Fruit fly (Drosophila melanogaster): ENCODE data around the gene CG16704.

The CG16704 gene

dm6 chr2L:3729635-3730034 is 37.2 kb upstream of the CG16704 start:
- TF ChIP-seq bab1 (GFP tag; optimal IDR thresholded peaks at IDR 0.05) (no peak), CG11617 (GFP tag; optimal IDR thresholded peaks at IDR 0.05) (no peak), cnc (optimal IDR thresholded peaks at IDR 0.05) (no peak), cic (GFP tag; optimal IDR thresholded peaks at IDR 0.05) (no peak), Mnt (GFP tag; optimal IDR thresholded peaks at IDR 0.05) (no peak), pad (GFP tag; optimal IDR thresholded peaks at IDR 0.05) (no peak), ovo (GFP tag; optimal IDR thresholded peaks at IDR 0.05) (no peak), toe (GFP tag; optimal IDR thresholded peaks at IDR 0.05) (no peak)

- peak; percentile 5 for TF ChIP-seq CG5204 (GFP tag; optimal IDR thresholded peaks at IDR 0.05)
- no peak for TF ChIP-seq CG7045 (GFP tag; optimal IDR thresholded peaks at IDR 0.05)
Measured at dm6 chr2L:3719414-3719959, 27.1 kb upstream of the CG16704 start.

dm6 chr2L:3717673-3718235 is 25.4 kb upstream of the CG16704 start, which contains the start of the genes lectin-24A and Shaw:
Gene lectin-24A (minus strand): TSS chr2L:3717773.
Gene Shaw (plus strand): TSS chr2L:3718185.
- TF ChIP-seq CG12768 (GFP tag; optimal IDR thresholded peaks at IDR 0.05): no peak

- no peak for TF ChIP-seq tj (GFP tag; optimal IDR thresholded peaks at IDR 0.05)
- TF ChIP-seq cic (GFP tag; optimal IDR thresholded peaks at IDR 0.05): no peak
- TF ChIP-seq CG7101 (tag; optimal IDR thresholded peaks at IDR 0.05): no peak
- TF ChIP-seq kay (GFP tag; ENCODE audit: borderline replicate concordance): no peak
- TF ChIP-seq toe (GFP tag; optimal IDR thresholded peaks at IDR 0.05): no peak
- no peak for TF ChIP-seq Hr96 (GFP tag; optimal IDR thresholded peaks at IDR 0.05)
- no peak for TF ChIP-seq bab1 (GFP tag; optimal IDR thresholded peaks at IDR 0.05)
- TF ChIP-seq pad (GFP tag; optimal IDR thresholded peaks at IDR 0.05): no peak
- TF ChIP-seq cnc (optimal IDR thresholded peaks at IDR 0.05): no peak
- no peak for TF ChIP-seq CG33017 (tag; optimal IDR thresholded peaks at IDR 0.05)
- no peak for TF ChIP-seq CG1620 (GFP tag; optimal IDR thresholded peaks at IDR 0.05)
- TF ChIP-seq Clk (GFP tag; optimal IDR thresholded peaks at IDR 0.05): no peak
Measured at dm6 chr2L:3713545-3714156, 21.3 kb upstream of the CG16704 start.

- TF ChIP-seq ovo (GFP tag; optimal IDR thresholded peaks at IDR 0.05) (peak; percentile 31), Clk (GFP tag; optimal IDR thresholded peaks at IDR 0.05) (no peak), pad (GFP tag; optimal IDR thresholded peaks at IDR 0.05) (peak; percentile 95), cic (GFP tag; optimal IDR thresholded peaks at IDR 0.05) (no peak), kay (GFP tag; ENCODE audit: borderline replicate concordance) (peak; percentile 96), Hr96 (GFP tag; optimal IDR thresholded peaks at IDR 0.05) (peak; percentile 52), CG14711 (tag; optimal IDR thresholded peaks at IDR 0.05) (peak; percentile 29), tj (GFP tag; optimal IDR thresholded peaks at IDR 0.05) (peak; percentile 35), CG12768 (GFP tag; optimal IDR thresholded peaks at IDR 0.05) (no peak), Crg-1 (GFP tag; optimal IDR thresholded peaks at IDR 0.05) (no peak), toe (GFP tag; optimal IDR thresholded peaks at IDR 0.05) (peak; percentile 36), CG7045 (GFP tag; optimal IDR thresholded peaks at IDR 0.05) (no peak), CG5204 (GFP tag; optimal IDR thresholded peaks at IDR 0.05) (peak; percentile 55), bab1 (GFP tag; optimal IDR thresholded peaks at IDR 0.05) (no peak), cnc (optimal IDR thresholded peaks at IDR 0.05) (no peak), CG11617 (GFP tag; optimal IDR thresholded peaks at IDR 0.05) (peak; percentile 15), CG7101 (tag; optimal IDR thresholded peaks at IDR 0.05) (no peak), CG1620 (GFP tag; optimal IDR thresholded peaks at IDR 0.05) (peak; percentile 6)
Measured at dm6 chr2L:3712949-3713416, 20.6 kb upstream of the CG16704 start, which contains the start of the genes CG31955 and CG2818. Gene CG31955 (minus strand): TSS chr2L:3713105. Gene CG2818 (plus strand): TSS chr2L:3713360.

- TF ChIP-seq CG14711 (tag; optimal IDR thresholded peaks at IDR 0.05) (peak; percentile 90), CG7101 (tag; optimal IDR thresholded peaks at IDR 0.05) (no peak), bab1 (GFP tag; optimal IDR thresholded peaks at IDR 0.05) (peak; percentile 32), CG12768 (GFP tag; optimal IDR thresholded peaks at IDR 0.05) (no peak), pad (GFP tag; optimal IDR thresholded peaks at IDR 0.05) (peak; percentile 1), CG5204 (GFP tag; optimal IDR thresholded peaks at IDR 0.05) (no peak), CG1620 (GFP tag; optimal IDR thresholded peaks at IDR 0.05) (peak; percentile 16), tj (GFP tag; optimal IDR thresholded peaks at IDR 0.05) (no peak), kay (GFP tag; ENCODE audit: borderline replicate concordance) (peak; percentile 87)
Measured at dm6 chr2L:3711665-3712064, 19.3 kb upstream of the CG16704 start, which contains the start of gene cutlet. Gene cutlet (minus strand): TSS chr2L:3711748.

- TF ChIP-seq Crg-1 (GFP tag; optimal IDR thresholded peaks at IDR 0.05) (no peak), ovo (GFP tag; optimal IDR thresholded peaks at IDR 0.05) (no peak), CG7045 (GFP tag; optimal IDR thresholded peaks at IDR 0.05) (no peak), CG14711 (tag; optimal IDR thresholded peaks at IDR 0.05) (no peak), CG5204 (GFP tag; optimal IDR thresholded peaks at IDR 0.05) (no peak), pad (GFP tag; optimal IDR thresholded peaks at IDR 0.05) (no peak)
Measured at dm6 chr2L:3706963-3707362, 14.6 kb upstream of the CG16704 start, which contains the start of gene CG31777. Gene CG31777 (minus strand): TSS chr2L:3707063.
